Fruit fly (Drosophila melanogaster) whole organism, embryonic: ENCODE results near the gene Ppox.

Source experiments
- Asciz ChIP-seq: fragments of 200-800 bp; sonication (Bioruptor generic); optimal IDR thresholded peaks from 2 replicates; lab custom pipeline; 2017; ENCODE audit warnings: missing biosample characterization, mild to moderate bottlenecking, missing genetic modification characterization, missing genetic modification reagents
- CG10267 ChIP-seq: fragments of 200-800 bp; sonication (Bioruptor generic); optimal IDR thresholded peaks from 2 replicates; lab custom pipeline; 2018; ENCODE audit warnings: missing biosample characterization, mild to moderate bottlenecking, missing genetic modification characterization, moderate library complexity
- CG10462 ChIP-seq: fragments of 200-800 bp; sonication (Bioruptor generic); optimal IDR thresholded peaks from 2 replicates; lab custom pipeline; 2016; ENCODE audit warnings: missing biosample characterization, missing genetic modification characterization
- CG10543 ChIP-seq: fragments of 200-800 bp; sonication (Bioruptor generic); optimal IDR thresholded peaks from 3 replicates; lab custom pipeline; 2017; ENCODE audit warnings: missing biosample characterization, mild to moderate bottlenecking, missing genetic modification characterization, moderate library complexity
- CG11398 ChIP-seq: fragments of 200-800 bp; sonication (Bioruptor generic); optimal IDR thresholded peaks from 2 replicates; lab custom pipeline; 2016; ENCODE audit warnings: missing biosample characterization, missing genetic modification characterization
- CG12391 ChIP-seq: fragments of 200-800 bp; sonication (Bioruptor generic); optimal IDR thresholded peaks from 3 replicates; lab custom pipeline; 2018; ENCODE audit warnings: missing biosample characterization, mild to moderate bottlenecking, missing genetic modification characterization, moderate library complexity
- CG13123 ChIP-seq: fragments of 200-800 bp; sonication (Bioruptor generic); optimal IDR thresholded peaks from 2 replicates; lab custom pipeline; 2016; ENCODE audit warnings: missing biosample characterization, missing genetic modification characterization
- CG14710 ChIP-seq: fragments of 200-800 bp; sonication (Bioruptor generic); optimal IDR thresholded peaks from 3 replicates; lab custom pipeline; 2019; ENCODE audit warnings: missing biosample characterization, mild to moderate bottlenecking, missing genetic modification characterization, moderate library complexity
- CG15514 ChIP-seq: fragments of 200-800 bp; sonication (Bioruptor generic); optimal IDR thresholded peaks from 3 replicates; lab custom pipeline; 2017; ENCODE audit warnings: missing biosample characterization, missing genetic modification characterization, mild to moderate bottlenecking, moderate library complexity, missing genetic modification reagents
- CG2116 ChIP-seq: fragments of 200-800 bp; sonication (Bioruptor generic); optimal IDR thresholded peaks from 3 replicates; lab custom pipeline; 2018; ENCODE audit warnings: missing biosample characterization, mild to moderate bottlenecking, missing genetic modification characterization
- CG2120 ChIP-seq: fragments of 200-800 bp; sonication (Bioruptor generic); optimal IDR thresholded peaks from 3 replicates; lab custom pipeline; 2016; ENCODE audit warnings: missing biosample characterization, missing genetic modification characterization
- CG2199 ChIP-seq: fragments of 200-800 bp; sonication (Bioruptor generic); IDR thresholded peaks from 3 replicates; pipeline ENCODE4 v1.3.6; 2022; ENCODE audit warnings: missing biosample characterization, missing genetic modification characterization
- CG6689 ChIP-seq: fragments of 200-800 bp; sonication (Bioruptor generic); IDR thresholded peaks from 2 replicates; pipeline ENCODE4 v1.3.6; 2022; ENCODE audit warnings: missing biosample characterization, missing genetic modification characterization
- CG8478 ChIP-seq: fragments of >200 bp; optimal IDR thresholded peaks from 2 replicates; lab custom pipeline; 2018
- Dref ChIP-seq: fragments of 200-800 bp; sonication (Bioruptor generic); IDR thresholded peaks from 2 replicates; pipeline ENCODE4 v1.3.6; 2022; ENCODE audit warnings: missing biosample characterization, missing genetic modification characterization
- Eip74EF ChIP-seq, 2 experiments: fragments of 200-800 bp in 1 of 2; fragments of >200 bp in 1 of 2; sonication (Bioruptor generic) in 1 of 2; optimal IDR thresholded peaks; 2 replicates each; lab custom pipeline; 2017 to 2019; ENCODE audit warnings: missing biosample characterization in 2 of 2, missing genetic modification characterization in 2 of 2, mild to moderate bottlenecking in 1 of 2, moderate library complexity in 1 of 2
- Ets97D ChIP-seq: fragments of 200-800 bp; sonication (Bioruptor generic); optimal IDR thresholded peaks from 3 replicates; lab custom pipeline; 2016; ENCODE audit warnings: missing biosample characterization, missing genetic modification characterization
- HHEX ChIP-seq: fragments of 200-800 bp; sonication (Bioruptor generic); optimal IDR thresholded peaks from 3 replicates; lab custom pipeline; 2017; ENCODE audit warnings: missing biosample characterization, mild to moderate bottlenecking, missing genetic modification characterization, missing genetic modification reagents
- Hand ChIP-seq: fragments of 200-800 bp; sonication (Bioruptor generic); optimal IDR thresholded peaks from 2 replicates; lab custom pipeline; 2017; ENCODE audit warnings: mild to moderate bottlenecking, missing biosample characterization, missing genetic modification reagents, missing genetic modification characterization
- HmgD ChIP-seq: fragments of 200-800 bp; sonication (Bioruptor generic); optimal IDR thresholded peaks from 3 replicates; lab custom pipeline; 2016; ENCODE audit warnings: missing biosample characterization, missing genetic modification characterization
- HmgZ ChIP-seq: fragments of 200-800 bp; sonication (Bioruptor generic); optimal IDR thresholded peaks from 2 replicates; lab custom pipeline; 2018; ENCODE audit warnings: missing biosample characterization, mild to moderate bottlenecking, missing genetic modification characterization
- Hmr ChIP-seq: fragments of 200-800 bp; sonication (Bioruptor generic); optimal IDR thresholded peaks from 3 replicates; lab custom pipeline; 2017; ENCODE audit warnings: mild to moderate bottlenecking, missing biosample characterization, missing genetic modification reagents, missing genetic modification characterization
- MESR4 ChIP-seq: fragments of 200-800 bp; sonication (Bioruptor generic); optimal IDR thresholded peaks from 2 replicates; lab custom pipeline; 2018; ENCODE audit warnings: missing biosample characterization, mild to moderate bottlenecking, missing genetic modification characterization, moderate library complexity
- Mad ChIP-seq: fragments of 200-800 bp; sonication (Bioruptor generic); optimal IDR thresholded peaks from 2 replicates; lab custom pipeline; 2016; ENCODE audit warnings: missing biosample characterization, missing genetic modification characterization
- Max ChIP-seq: fragments of 200-800 bp; sonication (Bioruptor generic); optimal IDR thresholded peaks from 2 replicates; lab custom pipeline; 2016; ENCODE audit warnings: missing biosample characterization, mild to moderate bottlenecking, missing genetic modification characterization
- Myb ChIP-seq: fragments of 200-800 bp; sonication (Bioruptor generic); optimal IDR thresholded peaks from 2 replicates; lab custom pipeline; 2016; ENCODE audit warnings: missing biosample characterization, missing genetic modification characterization
- Neu2 ChIP-seq: fragments of 200-800 bp; sonication (Bioruptor generic); optimal IDR thresholded peaks from 3 replicates; lab custom pipeline; 2016; ENCODE audit warnings: missing biosample characterization, missing genetic modification characterization, borderline replicate concordance
- Nf-YC ChIP-seq: fragments of 200-800 bp; optimal IDR thresholded peaks from 3 replicates; lab custom pipeline; 2019; ENCODE audit warnings: missing biosample characterization, mild to moderate bottlenecking, missing genetic modification characterization, moderate library complexity
- NfI ChIP-seq: fragments of 200-800 bp; sonication (Bioruptor generic); optimal IDR thresholded peaks from 3 replicates; lab custom pipeline; 2018; ENCODE audit warnings: missing biosample characterization, mild to moderate bottlenecking, missing genetic modification characterization, moderate library complexity
- Scr ChIP-seq: fragments of 200-800 bp; sonication (Bioruptor generic); IDR thresholded peaks from 2 replicates; pipeline ENCODE4 v1.3.6; 2022; ENCODE audit warnings: missing biosample characterization, missing genetic modification characterization; ENCODE audit not compliant: partially characterized antibody
- Trl ChIP-seq, 3 experiments: fragments of >200 bp in 2 of 3; fragments of 200-800 bp in 1 of 3; sonication (Bioruptor generic) in 1 of 3; optimal IDR thresholded peaks; 2 replicates in 1 of 3; 3 replicates in 2 of 3; lab custom pipeline; 2016 to 2017; ENCODE audit warnings: missing biosample characterization in 1 of 3, missing genetic modification characterization in 1 of 3
- YL-1 ChIP-seq: fragments of 200-800 bp; sonication (Bioruptor generic); optimal IDR thresholded peaks from 3 replicates; lab custom pipeline; 2017; ENCODE audit warnings: missing biosample characterization, mild to moderate bottlenecking, missing genetic modification characterization
- ara ChIP-seq: fragments of 200-800 bp; sonication (Bioruptor generic); IDR thresholded peaks from 2 replicates; pipeline ENCODE4 v1.3.6; 2022; ENCODE audit warnings: missing biosample characterization, missing genetic modification characterization
- caup ChIP-seq: fragments of 200-800 bp; sonication (Bioruptor generic); optimal IDR thresholded peaks from 3 replicates; lab custom pipeline; 2017; ENCODE audit warnings: missing biosample characterization, mild to moderate bottlenecking, missing genetic modification characterization, moderate library complexity; ENCODE audit not compliant: severe bottlenecking
- crc ChIP-seq: fragments of 200-800 bp; sonication (Bioruptor generic); optimal IDR thresholded peaks from 2 replicates; lab custom pipeline; 2016; ENCODE audit warnings: missing biosample characterization, missing genetic modification characterization
- dm ChIP-seq: fragments of 200-800 bp; sonication (Bioruptor generic); optimal IDR thresholded peaks from 3 replicates; lab custom pipeline; 2016; ENCODE audit warnings: missing biosample characterization, missing genetic modification characterization
- ftz-f1 ChIP-seq: fragments of 200-800 bp; sonication (Bioruptor generic); optimal IDR thresholded peaks from 2 replicates; lab custom pipeline; 2016; ENCODE audit warnings: missing biosample characterization, missing genetic modification characterization
- gro ChIP-seq: fragments of 200-800 bp; sonication (Bioruptor generic); optimal IDR thresholded peaks from 2 replicates; lab custom pipeline; 2016; ENCODE audit warnings: missing biosample characterization, missing genetic modification characterization
- jigr1 ChIP-seq: fragments of 200-800 bp; sonication (Bioruptor generic); IDR thresholded peaks from 3 replicates; pipeline ENCODE4 v1.3.6; 2022; ENCODE audit warnings: missing biosample characterization, missing genetic modification characterization
- kay ChIP-seq: fragments of 200-800 bp; sonication (Bioruptor generic); optimal IDR thresholded peaks from 2 replicates; lab custom pipeline; 2016; ENCODE audit warnings: missing biosample characterization, missing genetic modification characterization
- org-1 ChIP-seq: fragments of 200-800 bp; sonication (Bioruptor generic); optimal IDR thresholded peaks from 2 replicates; lab custom pipeline; 2017; ENCODE audit warnings: missing biosample characterization, missing genetic modification characterization
- pb ChIP-seq: fragments of 200-800 bp; sonication (Bioruptor generic); optimal IDR thresholded peaks from 3 replicates; lab custom pipeline; 2016; ENCODE audit warnings: missing biosample characterization, missing genetic modification characterization
- pros ChIP-seq: fragments of 200-800 bp; sonication (Bioruptor generic); optimal IDR thresholded peaks from 3 replicates; lab custom pipeline; 2019; ENCODE audit warnings: missing biosample characterization, mild to moderate bottlenecking, missing genetic modification characterization, moderate library complexity
- pzg ChIP-seq: fragments of 200-800 bp; sonication (Bioruptor generic); optimal IDR thresholded peaks from 3 replicates; lab custom pipeline; 2018; ENCODE audit warnings: missing biosample characterization, mild to moderate bottlenecking, missing genetic modification characterization, moderate library complexity
- sens ChIP-seq: fragments of 200-800 bp; sonication (Bioruptor generic); peaks from one replicate; lab custom pipeline; 2016; ENCODE audit warnings: missing biosample characterization, missing genetic modification characterization
- slbo ChIP-seq: fragments of 200-800 bp; sonication (Bioruptor generic); IDR thresholded peaks from 2 replicates; pipeline ENCODE4 v1.3.6; 2022; ENCODE audit warnings: missing biosample characterization, missing genetic modification characterization
- stwl ChIP-seq: fragments of 200-800 bp; sonication (Bioruptor generic); optimal IDR thresholded peaks from 3 replicates; lab custom pipeline; 2018; ENCODE audit warnings: missing biosample characterization, mild to moderate bottlenecking, missing genetic modification characterization, moderate library complexity
- sug ChIP-seq: fragments of 200-800 bp; optimal IDR thresholded peaks from 2 replicates; lab custom pipeline; 2019; ENCODE audit warnings: missing biosample characterization, mild to moderate bottlenecking, missing genetic modification characterization, moderate library complexity
- vvl ChIP-seq: fragments of 200-800 bp; sonication (Bioruptor generic); IDR thresholded peaks from 2 replicates; pipeline ENCODE4 v1.3.6; 2022; ENCODE audit warnings: missing biosample characterization, missing genetic modification characterization
- zen ChIP-seq: fragments of 200-800 bp; sonication (Bioruptor generic); optimal IDR thresholded peaks from 3 replicates; lab custom pipeline; 2018; ENCODE audit warnings: missing biosample characterization, mild to moderate bottlenecking, missing genetic modification characterization, moderate library complexity

Ppox gene

dm6 chr3R:24625517-24625925 lies 36.1 kb downstream of the Ppox start, which contains the start of the genes Syx18 and atl (continued):
- TF ChIP-seq YL-1 (GFP tag; lab: Kevin White, UChicago) (peak; percentile 94), NfI (peak; percentile 5), CG2116 (GFP tag; lab: Kevin White, UChicago) (peak; percentile 35), Hmr (GFP tag; lab: Kevin White, UChicago) (peak; percentile 75), Mad (GFP tag; lab: Kevin White, UChicago) (peak; percentile 7), Max (peak; percentile 3), CG12391 (tag; lab: Kevin White, UChicago) (peak; percentile 38), CG10267 (tag; lab: Kevin White, UChicago) (peak; percentile 98), pb (GFP tag; lab: Kevin White, UChicago) (no peak), org-1 (GFP tag; lab: Kevin White, UChicago) (no peak), CG10543 (peak; percentile 24), gro (GFP tag; lab: Kevin White, UChicago) (peak; percentile 68), Eip74EF (GFP tag; optimal IDR thresholded peaks at IDR 0.05; lab: Kevin White, UChicago) (peak in 1 of 2 experiments; percentile 19), MESR4 (GFP tag; lab: Kevin White, UChicago) (peak; percentile 96), CG14710 (peak; percentile 71), ara (GFP tag; lab: Robert Waterston, UW) (no peak), ftz-f1 (GFP tag; lab: Kevin White, UChicago) (peak; percentile 9), sens (peak; percentile 84), CG10462 (GFP tag; lab: Kevin White, UChicago) (no peak), Trl (optimal IDR thresholded peaks at IDR 0.05; lab: Kevin White, UChicago) (no peak), Trl (GFP tag; optimal IDR thresholded peaks at IDR 0.05; lab: Kevin White, UChicago) (no peak), Myb (GFP tag; lab: Kevin White, UChicago) (peak; percentile 92), zen (tag; lab: Kevin White, UChicago) (peak; percentile 58), CG6689 (GFP tag; lab: Robert Waterston, UW) (no peak), CG8478 (lab: Kevin White, UChicago) (peak; percentile 38), HmgD (GFP tag; lab: Kevin White, UChicago) (peak; percentile 42), sug (tag; lab: Kevin White, UChicago) (peak; percentile 35), pros (GFP tag; lab: Kevin White, UChicago) (no peak), dm (peak; percentile 7), CG2199 (GFP tag; lab: Robert Waterston, UW) (no peak), CG15514 (GFP tag; lab: Kevin White, UChicago) (peak; percentile 55), Asciz (GFP tag; lab: Kevin White, UChicago) (no peak), CG13123 (no peak), Hand (GFP tag; lab: Kevin White, UChicago) (no peak), HHEX (GFP tag; lab: Kevin White, UChicago) (no peak), CG2120 (GFP tag; lab: Kevin White, UChicago) (peak; percentile 28), CG11398 (GFP tag; lab: Kevin White, UChicago) (peak; percentile 1), crc (GFP tag; lab: Kevin White, UChicago) (no peak), Dref (peak; percentile 82), pzg (GFP tag; lab: Kevin White, UChicago) (peak; percentile 99), vvl (GFP tag; lab: Robert Waterston, UW) (peak; percentile 63; the same call in 1 of the 2 replicates), slbo (peak; percentile 33; the same call in 1 of the 2 replicates), Nf-YC (tag; lab: Kevin White, UChicago) (no peak), kay (GFP tag; lab: Kevin White, UChicago) (no peak), HmgZ (tag; lab: Kevin White, UChicago) (peak; percentile 85), Neu2 (GFP tag; lab: Kevin White, UChicago) (no peak), stwl (tag; lab: Kevin White, UChicago) (peak; percentile 85), jigr1 (GFP tag; lab: Robert Waterston, UW) (no peak), caup (GFP tag; lab: Kevin White, UChicago) (peak; percentile 23), Ets97D (GFP tag; lab: Kevin White, UChicago) (peak; percentile 83), Scr (GFP tag; lab: Robert Waterston, UW) (peak; percentile 31; the same call in 1 of the 2 replicates)
